Fruit fly (Drosophila melanogaster) whole organism: Measurements from ENCODE around the gene RpS7.

Experiments
- CG8478 ChIP-seq: fragments of >200 bp; optimal IDR thresholded peaks from 2 replicates; lab custom pipeline; 2018; ENCODE audit warnings: inconsistent platforms
- EcR ChIP-seq, 2 experiments: fragments of >200 bp; optimal IDR thresholded peaks; 2 replicates each; lab custom pipeline; 2017; ENCODE audit warnings: missing biosample characterization in 2 of 2, missing genetic modification characterization in 2 of 2, missing genetic modification reagents in 2 of 2
- pan ChIP-seq: fragments of >200 bp; optimal IDR thresholded peaks from 2 replicates; lab custom pipeline; 2017
- psq ChIP-seq: fragments of >200 bp; optimal IDR thresholded peaks from 2 replicates; lab custom pipeline; 2017
- usp ChIP-seq: fragments of >200 bp; optimal IDR thresholded peaks from 2 replicates; lab custom pipeline; 2017; ENCODE audit warnings: missing biosample characterization, missing genetic modification characterization, mixed read lengths

DNA sequence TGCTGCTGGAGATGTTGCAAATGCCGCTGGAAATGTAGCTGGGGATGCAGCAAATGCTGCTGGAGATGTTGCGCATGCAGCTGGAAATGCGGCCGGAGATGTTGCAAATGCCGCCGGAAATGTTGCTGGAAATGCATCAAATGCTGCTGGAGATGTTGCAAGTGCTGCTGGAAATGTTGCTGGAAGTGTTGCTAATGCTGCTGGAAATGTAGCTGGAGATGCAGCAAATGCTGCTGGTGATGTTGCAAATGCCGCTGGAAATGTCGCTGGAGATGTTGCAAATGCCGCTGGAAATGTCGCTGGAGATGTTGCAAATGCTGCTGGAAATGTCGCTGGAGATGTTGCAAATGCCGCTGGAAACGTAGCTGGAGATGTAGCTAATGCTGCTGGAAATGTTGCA lies 43.5 kb upstream of the RpS7 start:
- TF ChIP-seq CG8478 (lab: Kevin White, UChicago) (no peak), usp (no peak), EcR (GFP tag; optimal IDR thresholded peaks at IDR 0.05; lab: Kevin White, UChicago) (no peak), psq (no peak), pan (lab: Kevin White, UChicago) (no peak)
